Fruit fly (Drosophila melanogaster) whole organism, embryonic: ENCODE results near the gene CG7907.

ENCODE experiments used
- ATbp ChIP-seq: fragments of 200-800 bp; sonication (Bioruptor generic); optimal IDR thresholded peaks from 2 replicates; lab custom pipeline; 2017; ENCODE audit warnings: missing biosample characterization, mild to moderate bottlenecking, missing genetic modification characterization, missing genetic modification reagents
- CG10267 ChIP-seq: fragments of 200-800 bp; sonication (Bioruptor generic); optimal IDR thresholded peaks from 2 replicates; lab custom pipeline; 2018; ENCODE audit warnings: missing biosample characterization, mild to moderate bottlenecking, missing genetic modification characterization, moderate library complexity
- CG10543 ChIP-seq: fragments of 200-800 bp; sonication (Bioruptor generic); optimal IDR thresholded peaks from 3 replicates; lab custom pipeline; 2017; ENCODE audit warnings: missing biosample characterization, mild to moderate bottlenecking, missing genetic modification characterization, moderate library complexity
- CG12155 ChIP-seq: fragments of 200-800 bp; sonication (Bioruptor generic); optimal IDR thresholded peaks from 3 replicates; lab custom pipeline; 2016; ENCODE audit warnings: missing biosample characterization, missing genetic modification characterization
- CG14441 ChIP-seq: fragments of 200-800 bp; sonication (Bioruptor generic); IDR thresholded peaks from 2 replicates; pipeline ENCODE4 v1.3.6; 2022; ENCODE audit warnings: missing biosample characterization, missing genetic modification characterization
- CG14710 ChIP-seq: fragments of 200-800 bp; sonication (Bioruptor generic); optimal IDR thresholded peaks from 3 replicates; lab custom pipeline; 2019; ENCODE audit warnings: missing biosample characterization, mild to moderate bottlenecking, missing genetic modification characterization, moderate library complexity
- CG15696 ChIP-seq: fragments of 200-800 bp; sonication (Bioruptor generic); optimal IDR thresholded peaks from 2 replicates; lab custom pipeline; 2019; ENCODE audit warnings: missing biosample characterization, mild to moderate bottlenecking, missing genetic modification characterization, moderate library complexity
- CG17802 ChIP-seq: fragments of 200-800 bp; sonication (Bioruptor generic); optimal IDR thresholded peaks from 2 replicates; lab custom pipeline; 2018; ENCODE audit warnings: missing biosample characterization, mild to moderate bottlenecking, missing genetic modification characterization, moderate library complexity
- CG17912 ChIP-seq: fragments of 200-800 bp; sonication (Bioruptor generic); optimal IDR thresholded peaks from 2 replicates; lab custom pipeline; 2018; ENCODE audit warnings: missing biosample characterization, mild to moderate bottlenecking, missing genetic modification characterization
- CG2129 ChIP-seq: fragments of 200-800 bp; sonication (Bioruptor generic); IDR thresholded peaks from 2 replicates; pipeline ENCODE4 v1.3.6; 2022; ENCODE audit warnings: missing biosample characterization, missing genetic modification characterization; ENCODE audit not compliant: partially characterized antibody
- CG31365 ChIP-seq: fragments of 200-800 bp; sonication (Bioruptor generic); optimal IDR thresholded peaks from 2 replicates; lab custom pipeline; 2018; ENCODE audit warnings: missing biosample characterization, mild to moderate bottlenecking, missing genetic modification characterization
- CG4360 ChIP-seq: fragments of 200-800 bp; sonication (Bioruptor generic); IDR thresholded peaks from 2 replicates; pipeline ENCODE4 v1.3.6; 2022; ENCODE audit warnings: missing biosample characterization, missing genetic modification characterization
- CG43689 ChIP-seq: fragments of 200-800 bp; sonication (Bioruptor generic); IDR thresholded peaks from 2 replicates; pipeline ENCODE4 v1.3.6; 2022; ENCODE audit warnings: missing biosample characterization, missing genetic modification characterization
- CG4820 ChIP-seq: fragments of 200-800 bp; sonication (Bioruptor generic); optimal IDR thresholded peaks from 3 replicates; lab custom pipeline; 2016; ENCODE audit warnings: missing biosample characterization, missing genetic modification characterization
- CG5245 ChIP-seq: fragments of 200-800 bp; sonication (Bioruptor generic); optimal IDR thresholded peaks from 3 replicates; lab custom pipeline; 2016; ENCODE audit warnings: missing biosample characterization, missing genetic modification characterization
- CG7372 ChIP-seq: fragments of 200-800 bp; sonication (Bioruptor generic); IDR thresholded peaks from 2 replicates; pipeline ENCODE4 v1.3.6; 2022; ENCODE audit warnings: missing biosample characterization, missing genetic modification characterization
- CG9876 ChIP-seq: fragments of 200-800 bp; sonication (Bioruptor generic); optimal IDR thresholded peaks from 2 replicates; lab custom pipeline; 2016; ENCODE audit warnings: missing biosample characterization, missing genetic modification characterization
- Camta ChIP-seq: fragments of 200-800 bp; sonication (Bioruptor generic); optimal IDR thresholded peaks from 2 replicates; lab custom pipeline; 2016; ENCODE audit warnings: missing biosample characterization, missing genetic modification characterization
- CkIIα-i1 ChIP-seq: fragments of 200-800 bp; sonication (Bioruptor generic); IDR thresholded peaks from 2 replicates; pipeline ENCODE4 v1.3.6; 2022; ENCODE audit warnings: missing biosample characterization, missing genetic modification characterization
- CrebB ChIP-seq: fragments of 200-800 bp; sonication (Bioruptor generic); optimal IDR thresholded peaks from 3 replicates; lab custom pipeline; 2018; ENCODE audit warnings: missing biosample characterization, mild to moderate bottlenecking, missing genetic modification characterization
- Dip2 ChIP-seq: fragments of 200-800 bp; sonication (Bioruptor generic); IDR thresholded peaks from 2 replicates; pipeline ENCODE4 v1.3.6; 2022; ENCODE audit warnings: missing biosample characterization, missing genetic modification characterization
- Doc2 ChIP-seq: fragments of 200-800 bp; sonication (Bioruptor generic); IDR thresholded peaks from 2 replicates; pipeline ENCODE4 v1.3.6; 2022; ENCODE audit warnings: missing biosample characterization, missing genetic modification characterization
- Fer3 ChIP-seq: fragments of 200-800 bp; sonication (Bioruptor generic); optimal IDR thresholded peaks from 2 replicates; lab custom pipeline; 2018; ENCODE audit warnings: missing biosample characterization, mild to moderate bottlenecking, missing genetic modification characterization, moderate library complexity
- HmgZ ChIP-seq: fragments of 200-800 bp; sonication (Bioruptor generic); optimal IDR thresholded peaks from 2 replicates; lab custom pipeline; 2018; ENCODE audit warnings: missing biosample characterization, mild to moderate bottlenecking, missing genetic modification characterization
- Hr51 ChIP-seq, 2 experiments: fragments of 200-800 bp; sonication (Bioruptor generic); optimal IDR thresholded peaks; 2 replicates in 1 of 2; 3 replicates in 1 of 2; lab custom pipeline; 2016 to 2018; ENCODE audit warnings: missing biosample characterization in 2 of 2, missing genetic modification characterization in 2 of 2, mild to moderate bottlenecking in 1 of 2, moderate library complexity in 1 of 2
- Nf-YB ChIP-seq: fragments of 200-800 bp; sonication (Bioruptor generic); optimal IDR thresholded peaks from 3 replicates; lab custom pipeline; 2019; ENCODE audit warnings: missing biosample characterization, mild to moderate bottlenecking, missing genetic modification characterization, moderate library complexity
- Ravus ChIP-seq: fragments of 200-800 bp; sonication (Bioruptor generic); IDR thresholded peaks from 2 replicates; pipeline ENCODE4 v1.3.6; 2022; ENCODE audit warnings: missing biosample characterization, missing genetic modification characterization
- Taf1 ChIP-seq: fragments of 200-800 bp; sonication (Bioruptor generic); IDR thresholded peaks from 2 replicates; pipeline ENCODE4 v1.3.6; 2022; ENCODE audit warnings: missing biosample characterization, missing genetic modification characterization
- Usf ChIP-seq: fragments of 200-800 bp; sonication (Bioruptor generic); optimal IDR thresholded peaks from 2 replicates; lab custom pipeline; 2017; ENCODE audit warnings: missing genotype, missing biosample characterization, missing genetic modification characterization
- ac ChIP-seq: fragments of 200-800 bp; sonication (Bioruptor generic); optimal IDR thresholded peaks from 3 replicates; lab custom pipeline; 2017; ENCODE audit warnings: missing biosample characterization, mild to moderate bottlenecking, missing genetic modification characterization
- al ChIP-seq: fragments of 200-800 bp; sonication (Bioruptor generic); IDR thresholded peaks from 2 replicates; pipeline ENCODE4 v1.3.6; 2022; ENCODE audit warnings: missing biosample characterization, missing genetic modification characterization
- ato ChIP-seq: fragments of 200-800 bp; sonication (Bioruptor generic); IDR thresholded peaks from 2 replicates; pipeline ENCODE4 v1.3.6; 2022; ENCODE audit warnings: missing biosample characterization, missing genetic modification characterization; ENCODE audit not compliant: partially characterized antibody
- bcd ChIP-seq: fragments of 200-800 bp; sonication (Bioruptor generic); optimal IDR thresholded peaks from 2 replicates; lab custom pipeline; 2017; ENCODE audit warnings: missing biosample characterization, mild to moderate bottlenecking, missing genetic modification characterization
- crol ChIP-seq: fragments of 200-800 bp; sonication (Bioruptor generic); IDR thresholded peaks from 2 replicates; pipeline ENCODE4 v1.3.6; 2022; ENCODE audit warnings: missing biosample characterization, missing genetic modification characterization
- gcm ChIP-seq: fragments of 200-800 bp; sonication (Bioruptor generic); optimal IDR thresholded peaks from 2 replicates; lab custom pipeline; 2019; ENCODE audit warnings: missing biosample characterization, mild to moderate bottlenecking, missing genetic modification characterization, moderate library complexity
- grau ChIP-seq: fragments of 200-800 bp; optimal IDR thresholded peaks from 3 replicates; lab custom pipeline; 2019; ENCODE audit warnings: missing biosample characterization, mild to moderate bottlenecking, missing genetic modification characterization, moderate library complexity
- h ChIP-seq: fragments of >200 bp; optimal IDR thresholded peaks from 2 replicates; lab custom pipeline; 2017
- ham ChIP-seq: fragments of 200-800 bp; sonication (Bioruptor generic); IDR thresholded peaks from 2 replicates; pipeline ENCODE4 v1.3.6; 2022; ENCODE audit warnings: missing biosample characterization, missing genetic modification characterization
- ind ChIP-seq: fragments of 200-800 bp; sonication (Bioruptor generic); optimal IDR thresholded peaks from 3 replicates; lab custom pipeline; 2016; ENCODE audit warnings: missing biosample characterization, missing genetic modification characterization
- lilli ChIP-seq: fragments of 200-800 bp; sonication (Bioruptor generic); optimal IDR thresholded peaks from 3 replicates; lab custom pipeline; 2016; ENCODE audit warnings: missing biosample characterization, missing genetic modification characterization
- lola ChIP-seq, 3 experiments: fragments of >200 bp in 2 of 3; fragments of 200-800 bp in 1 of 3; sonication (Bioruptor generic) in 1 of 3; optimal IDR thresholded peaks; 2 replicates each; lab custom pipeline; 2017 to 2019; ENCODE audit warnings: missing biosample characterization in 3 of 3, missing genetic modification characterization in 3 of 3, mild to moderate bottlenecking in 1 of 3, moderate library complexity in 1 of 3
- lov ChIP-seq, 2 experiments: fragments of 200-800 bp in 1 of 2; fragments of >200 bp in 1 of 2; sonication (Bioruptor generic) in 1 of 2; IDR thresholded peaks in 1 of 2; optimal IDR thresholded peaks in 1 of 2; 2 replicates in 1 of 2; 3 replicates in 1 of 2; pipeline versions ENCODE4 v1.3.6 to Lab custom; 2017 to 2022; ENCODE audit warnings: missing biosample characterization in 1 of 2, missing genetic modification characterization in 1 of 2
- nmo ChIP-seq: fragments of 200-800 bp; sonication (Bioruptor generic); optimal IDR thresholded peaks from 2 replicates; lab custom pipeline; 2018; ENCODE audit warnings: missing biosample characterization, mild to moderate bottlenecking, missing genetic modification characterization, moderate library complexity
- pan ChIP-seq, 4 experiments: fragments of >200 bp in 3 of 4; fragments of 200-800 bp in 1 of 4; sonication (Bioruptor generic) in 1 of 4; optimal IDR thresholded peaks in 3 of 4; IDR thresholded peaks in 1 of 4; 2 replicates each; pipeline versions ENCODE4 v1.3.6 to Lab custom; 2017 to 2022; ENCODE audit warnings: missing biosample characterization in 2 of 4, missing genetic modification characterization in 2 of 4, mixed read lengths in 1 of 4
- pb ChIP-seq: fragments of 200-800 bp; sonication (Bioruptor generic); optimal IDR thresholded peaks from 3 replicates; lab custom pipeline; 2016; ENCODE audit warnings: missing biosample characterization, missing genetic modification characterization
- pfk ChIP-seq: fragments of 200-800 bp; sonication (Bioruptor generic); optimal IDR thresholded peaks from 2 replicates; lab custom pipeline; 2018; ENCODE audit warnings: missing biosample characterization, mild to moderate bottlenecking, missing genetic modification characterization, moderate library complexity
- salm ChIP-seq: fragments of 200-800 bp; sonication (Bioruptor generic); optimal IDR thresholded peaks from 2 replicates; lab custom pipeline; 2018; ENCODE audit warnings: missing biosample characterization, mild to moderate bottlenecking, missing genetic modification characterization
- sens ChIP-seq: fragments of 200-800 bp; sonication (Bioruptor generic); peaks from one replicate; lab custom pipeline; 2016; ENCODE audit warnings: missing biosample characterization, missing genetic modification characterization
- sob ChIP-seq: fragments of 200-800 bp; sonication (Bioruptor generic); IDR thresholded peaks from 2 replicates; pipeline ENCODE4 v1.3.6; 2022; ENCODE audit warnings: missing biosample characterization, missing genetic modification characterization
- sug ChIP-seq: fragments of 200-800 bp; optimal IDR thresholded peaks from 2 replicates; lab custom pipeline; 2019; ENCODE audit warnings: missing biosample characterization, mild to moderate bottlenecking, missing genetic modification characterization, moderate library complexity

Gene CG7907

DNA sequence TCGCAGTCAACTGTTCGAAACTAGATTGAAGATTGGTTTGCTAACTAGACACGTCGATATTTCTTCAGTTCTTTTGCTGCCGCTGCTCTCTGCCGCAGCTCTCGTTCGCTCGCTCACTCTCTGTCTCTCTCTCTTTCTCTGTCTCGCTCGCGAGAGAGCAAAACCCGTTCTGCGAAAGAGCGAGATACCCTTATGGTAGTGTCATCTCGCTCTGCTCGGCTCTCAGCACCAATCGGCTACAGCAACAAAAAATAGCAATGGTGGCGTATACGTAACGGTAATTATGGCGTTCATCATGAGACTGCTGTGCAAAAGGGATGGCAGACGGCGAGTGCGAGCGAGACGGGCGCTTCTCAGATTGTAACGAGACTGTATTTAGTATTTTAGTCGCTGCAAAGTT lies 42.8 kb downstream of the CG7907 start, which contains the start of gene lbe (continued):
- TF ChIP-seq lola (GFP tag; optimal IDR thresholded peaks at IDR 0.05; lab: Kevin White, UChicago) (no peak), pfk (GFP tag; lab: Kevin White, UChicago) (no peak), CG14441 (GFP tag; lab: Robert Waterston, UW) (no peak), CG4360 (GFP tag; lab: Robert Waterston, UW) (peak; percentile 50), Camta (GFP tag; lab: Kevin White, UChicago) (no peak), Dip2 (no peak), pan (optimal IDR thresholded peaks at IDR 0.05; lab: Kevin White, UChicago) (no peak), pan (GFP tag; optimal IDR thresholded peaks at IDR 0.05 in 1 of 2, IDR thresholded peaks at IDR 0.05 in 1 of 2) (peak in 1 of 2 experiments; percentile 23), CG9876 (no peak), salm (no peak), CG15696 (tag; lab: Kevin White, UChicago) (no peak), sob (no peak), CG17912 (GFP tag; lab: Kevin White, UChicago) (peak; percentile 2), grau (tag; lab: Kevin White, UChicago) (no peak), CG5245 (no peak), crol (peak; percentile 63), gcm (GFP tag; lab: Kevin White, UChicago) (peak; percentile 63), CG10267 (tag; lab: Kevin White, UChicago) (no peak), ac (no peak), sens (GFP tag; lab: Kevin White, UChicago) (peak; percentile 61), lov (optimal IDR thresholded peaks at IDR 0.05; lab: Kevin White, UChicago) (no peak), lov (GFP tag; IDR thresholded peaks at IDR 0.05; lab: Robert Waterston, UW) (no peak; the same call in 2 of the 3 replicates), ATbp (GFP tag; lab: Kevin White, UChicago) (no peak), CG10543 (GFP tag; lab: Kevin White, UChicago) (no peak), sug (tag; lab: Kevin White, UChicago) (no peak), Usf (GFP tag; lab: Kevin White, UChicago) (no peak), CG43689 (GFP tag; lab: Robert Waterston, UW) (no peak), Fer3 (tag; lab: Kevin White, UChicago) (no peak), h (lab: Kevin White, UChicago) (no peak), CkIIα-i1 (no peak), CG4820 (GFP tag; lab: Kevin White, UChicago) (no peak), al (no peak), lilli (GFP tag; lab: Kevin White, UChicago) (no peak), CG7372 (no peak), Ravus (GFP tag; lab: Robert Waterston, UW) (no peak), ham (no peak), pb (GFP tag; lab: Kevin White, UChicago) (peak; percentile 72), Hr51 (GFP tag; optimal IDR thresholded peaks at IDR 0.05; lab: Kevin White, UChicago) (no peak), Taf1 (GFP tag; lab: Robert Waterston, UW) (no peak), CG14710 (tag; lab: Kevin White, UChicago) (no peak), CrebB (peak; percentile 36), CG17802 (tag; lab: Kevin White, UChicago) (no peak), ato (peak; percentile 66; the same call in 1 of the 2 replicates), bcd (GFP tag; lab: Kevin White, UChicago) (no peak), Nf-YB (GFP tag; lab: Kevin White, UChicago) (peak; percentile 100), ind (GFP tag; lab: Kevin White, UChicago) (no peak), CG2129 (0 out of 2 replicates have a peak, but pooled peaks have one; percentile 24), HmgZ (peak; percentile 36), Doc2 (GFP tag; lab: Robert Waterston, UW) (no peak), CG12155 (peak; percentile 95), nmo (GFP tag; lab: Kevin White, UChicago) (peak; percentile 35), CG31365 (no peak)
